Worm (Caenorhabditis elegans): ENCODE measurements around the gene rbr-2.

Gene rbr-2

DNA sequence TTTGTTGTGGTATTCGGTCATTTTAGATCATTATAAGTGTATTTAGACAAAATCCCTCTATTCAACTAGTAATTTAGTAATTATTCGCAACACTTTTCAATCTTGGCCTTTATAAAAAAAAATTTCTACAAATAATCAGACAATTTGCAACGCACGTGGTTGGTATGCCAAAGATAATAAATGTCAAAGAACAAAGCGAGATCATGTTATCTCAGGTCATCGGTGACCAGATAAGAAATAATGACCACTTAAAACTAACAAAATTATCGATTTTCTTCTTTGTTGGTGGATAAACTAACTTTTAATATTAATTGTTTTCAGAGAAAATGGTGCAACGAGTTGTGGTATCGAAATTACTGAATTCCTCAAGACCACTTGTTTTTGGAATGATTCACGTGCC lies 38.6 kb upstream of the rbr-2 start, which contains the start of gene F13E9.13:
F13E9.13 (plus strand) TSS at position 317 of the 400 bp plus-strand sequence.
- TF ChIP-seq elt-1 (tag; optimal IDR thresholded peaks at IDR 0.05; ENCODE audit: borderline replicate concordance, insufficient read depth) = peak; percentile 88
- TF ChIP-seq unc-62 (GFP tag; optimal IDR thresholded peaks at IDR 0.05) = no peak

DNA sequence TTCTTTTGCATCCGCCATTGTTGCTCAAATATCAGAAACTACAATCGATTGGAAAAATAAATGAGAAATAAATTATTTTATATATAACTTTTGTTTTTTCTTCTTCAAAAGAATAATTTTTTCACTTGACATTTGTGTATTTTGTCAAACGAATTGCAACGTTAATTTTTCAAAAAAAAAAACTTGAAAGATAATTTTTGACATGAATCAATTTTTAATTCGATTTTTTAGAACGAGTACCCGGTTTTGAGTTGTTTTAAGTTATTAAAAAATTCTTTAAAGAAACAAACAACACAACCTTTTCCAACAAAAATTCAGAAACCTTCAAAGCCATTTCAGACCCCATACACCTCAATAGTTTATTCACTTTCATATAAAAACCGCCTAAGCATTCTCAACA lies 35.6 kb upstream of the rbr-2 start, which contains the start of gene F13E9.5:
F13E9.5 (minus strand) TSS at position 101 of the 400 bp plus-strand sequence.
- TF ChIP-seq unc-62 (GFP tag; optimal IDR thresholded peaks at IDR 0.05) (no peak), unc-39 (tag; optimal IDR thresholded peaks at IDR 0.05) (no peak), nhr-12 (tag; optimal IDR thresholded peaks at IDR 0.05) (no peak), bed-3 (GFP tag; optimal IDR thresholded peaks at IDR 0.05) (no peak), ceh-39 (tag; optimal IDR thresholded peaks at IDR 0.05) (no peak), sptf-1 (tag; optimal IDR thresholded peaks at IDR 0.05) (no peak), elt-3 (tag; optimal IDR thresholded peaks at IDR 0.05) (no peak), ceh-83 (GFP tag; optimal IDR thresholded peaks at IDR 0.05) (no peak), blmp-1 (tag; optimal IDR thresholded peaks at IDR 0.05) (no peak), lin-13 (tag; optimal IDR thresholded peaks at IDR 0.05) (no peak), hlh-1 (tag; optimal IDR thresholded peaks at IDR 0.05) (no peak), pha-4 (tag; optimal IDR thresholded peaks at IDR 0.05) (no peak)

DNA sequence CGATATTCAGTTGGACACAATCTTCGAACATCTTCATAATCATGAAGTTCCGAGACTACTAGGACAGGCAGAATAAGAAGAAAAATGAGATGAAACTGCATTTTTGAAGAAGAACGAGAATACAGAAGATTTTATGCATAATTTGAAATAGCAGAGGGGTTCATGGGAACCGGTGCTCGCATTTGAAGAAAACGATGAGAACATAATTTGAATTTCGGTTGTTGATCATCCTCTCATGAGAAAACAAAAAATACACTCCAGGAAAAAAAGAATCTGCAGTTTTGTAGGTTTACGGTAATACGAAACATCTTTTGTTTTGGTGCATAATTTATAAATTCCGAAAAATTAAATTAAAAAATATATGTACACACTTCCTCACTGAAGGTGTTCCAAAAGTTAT lies 34.0 kb upstream of the rbr-2 start, which contains the start of gene srlf-11:
srlf-11 (minus strand) TSS at position 101 of the 400 bp plus-strand sequence.
- TF ChIP-seq mls-2 (tag; optimal IDR thresholded peaks at IDR 0.05) (no peak), unc-62 (GFP tag; optimal IDR thresholded peaks at IDR 0.05) (no peak), cnd-1 (tag; optimal IDR thresholded peaks at IDR 0.05) (no peak), nhr-76 (tag; optimal IDR thresholded peaks at IDR 0.05) (no peak), ces-1 (GFP tag; optimal IDR thresholded peaks at IDR 0.05) (no peak), tbx-8 (GFP tag; optimal IDR thresholded peaks at IDR 0.05) (no peak), lin-32 (GFP tag; optimal IDR thresholded peaks at IDR 0.05) (no peak), mab-5 (tag; optimal IDR thresholded peaks at IDR 0.05) (no peak), M03D4.4 (tag; optimal IDR thresholded peaks at IDR 0.05) (no peak), blmp-1 (tag; optimal IDR thresholded peaks at IDR 0.05) (no peak), sptf-1 (tag; optimal IDR thresholded peaks at IDR 0.05) (no peak), elt-1 (tag; optimal IDR thresholded peaks at IDR 0.05; ENCODE audit: borderline replicate concordance, insufficient read depth) (no peak), lsy-2 (tag; optimal IDR thresholded peaks at IDR 0.05) (no peak), nhr-237 (tag; optimal IDR thresholded peaks at IDR 0.05) (no peak), elt-3 (tag; optimal IDR thresholded peaks at IDR 0.05) (no peak), mep-1 (tag; optimal IDR thresholded peaks at IDR 0.05) (no peak), bed-3 (GFP tag; optimal IDR thresholded peaks at IDR 0.05) (no peak), unc-39 (tag; optimal IDR thresholded peaks at IDR 0.05) (no peak), ceh-83 (GFP tag; optimal IDR thresholded peaks at IDR 0.05) (no peak)

DNA sequence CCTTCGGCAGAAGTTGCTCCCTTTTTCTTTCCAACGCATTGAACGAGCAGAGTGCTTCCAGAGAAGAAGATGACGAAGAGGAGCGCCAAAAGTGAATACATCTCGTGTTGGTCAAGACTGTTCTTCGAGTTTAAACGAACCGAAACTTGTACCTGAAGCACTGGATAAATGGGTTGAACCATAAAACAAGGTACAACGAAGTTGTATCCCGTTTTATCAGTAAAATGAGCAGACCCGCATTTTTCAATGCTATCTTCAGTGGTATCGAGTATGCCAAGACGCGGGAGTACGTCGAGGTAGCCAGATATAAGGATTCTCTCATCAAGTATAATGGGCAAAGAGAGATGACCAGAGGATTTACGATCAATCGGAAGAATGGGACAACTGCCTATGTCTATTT lies 32.6 kb upstream of the rbr-2 start, which contains the start of gene F13E9.16:
F13E9.16 (minus strand) TSS at position 101 of the 400 bp plus-strand sequence.
- TF ChIP-seq unc-62 (GFP tag; optimal IDR thresholded peaks at IDR 0.05) = no peak
- no peak for TF ChIP-seq nhr-28 (tag; optimal IDR thresholded peaks at IDR 0.05)
- no peak for TF ChIP-seq nhr-2 (tag; optimal IDR thresholded peaks at IDR 0.05)
- TF ChIP-seq ceh-83 (GFP tag; optimal IDR thresholded peaks at IDR 0.05) = no peak
- no peak for TF ChIP-seq zip-8 (tag; optimal IDR thresholded peaks at IDR 0.05)
- TF ChIP-seq ceh-39 (tag; optimal IDR thresholded peaks at IDR 0.05) = no peak
- TF ChIP-seq cnd-1 (tag; optimal IDR thresholded peaks at IDR 0.05) = no peak
- no peak for TF ChIP-seq nhr-12 (tag; optimal IDR thresholded peaks at IDR 0.05)
- TF ChIP-seq ces-1 (GFP tag; optimal IDR thresholded peaks at IDR 0.05) = no peak
- TF ChIP-seq blmp-1 (tag; optimal IDR thresholded peaks at IDR 0.05) = no peak
- no peak for TF ChIP-seq sptf-1 (tag; optimal IDR thresholded peaks at IDR 0.05)
- no peak for TF ChIP-seq unc-39 (tag; optimal IDR thresholded peaks at IDR 0.05)

DNA sequence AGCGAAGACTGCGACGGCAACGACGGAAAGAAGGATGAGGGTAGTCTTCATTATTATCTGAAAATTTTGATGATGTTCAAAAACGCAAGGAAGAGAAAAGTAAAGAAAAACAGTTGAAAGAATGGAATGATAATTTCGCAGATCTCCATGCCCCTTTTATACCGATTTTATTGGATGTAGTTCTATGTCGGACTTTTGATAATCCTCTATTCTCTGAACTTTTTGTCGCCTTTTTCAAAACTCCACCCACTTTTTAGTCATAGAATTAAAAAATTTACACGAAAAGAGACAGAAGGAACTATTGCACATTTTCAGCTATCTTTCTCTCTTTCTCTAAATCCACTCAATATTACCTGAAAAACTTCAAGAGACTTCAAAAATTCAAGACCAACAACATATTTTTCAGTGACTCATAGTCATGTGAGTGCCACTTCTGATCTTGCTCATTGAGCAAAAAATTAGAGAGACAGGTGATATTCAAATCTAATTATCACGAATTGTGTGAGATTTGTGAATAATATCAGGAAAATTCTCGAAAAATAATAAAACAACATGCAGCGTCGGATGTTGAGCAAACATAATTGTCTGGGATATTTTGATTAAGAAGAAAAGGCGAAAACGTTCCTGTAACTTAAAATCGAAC lies 29.9 kb upstream of the rbr-2 start, which contains the start of gene F13E9.15:
F13E9.15 (minus strand) TSS at position 51 of the 643 bp plus-strand sequence.
- TF ChIP-seq ceh-43 (GFP tag; optimal IDR thresholded peaks at IDR 0.05) (no peak), mab-5 (tag; optimal IDR thresholded peaks at IDR 0.05) (no peak), blmp-1 (tag; optimal IDR thresholded peaks at IDR 0.05) (no peak), ham-2 (GFP tag; optimal IDR thresholded peaks at IDR 0.05) (no peak), mep-1 (tag; optimal IDR thresholded peaks at IDR 0.05) (no peak), elt-1 (tag; optimal IDR thresholded peaks at IDR 0.05; ENCODE audit: borderline replicate concordance, insufficient read depth) (no peak), M03D4.4 (tag; optimal IDR thresholded peaks at IDR 0.05) (no peak), lin-32 (GFP tag; optimal IDR thresholded peaks at IDR 0.05) (no peak), snpc-4 (tag; optimal IDR thresholded peaks at IDR 0.05) (no peak), hlh-1 (tag; optimal IDR thresholded peaks at IDR 0.05) (no peak), flh-1 (GFP tag; optimal IDR thresholded peaks at IDR 0.05) (no peak), pha-4 (tag; optimal IDR thresholded peaks at IDR 0.05) (no peak), unc-39 (tag; optimal IDR thresholded peaks at IDR 0.05) (no peak), unc-62 (GFP tag; optimal IDR thresholded peaks at IDR 0.05) (no peak), nhr-12 (tag; optimal IDR thresholded peaks at IDR 0.05) (no peak), sem-2 (GFP tag; optimal IDR thresholded peaks at IDR 0.05) (no peak), nhr-2 (tag; optimal IDR thresholded peaks at IDR 0.05) (no peak), elt-3 (tag; optimal IDR thresholded peaks at IDR 0.05) (no peak), sptf-1 (tag; optimal IDR thresholded peaks at IDR 0.05) (no peak), cnd-1 (tag; optimal IDR thresholded peaks at IDR 0.05) (no peak)

Data from whole organism, mixed stage, embryonic.